Worm (Caenorhabditis elegans) whole organism, young adult: ENCODE results near the gene C06B3.6.
A peak's percentile ranks its signal among the peaks of the same experiment; 100 is the strongest.

Experiments used
- B0336.3 ChIP-seq: fragments of 200-800 bp; sonication (Bioruptor generic); IDR thresholded peaks from 2 replicates; pipeline ENCODE4 v1.3.6; 2022; ENCODE audit warnings: missing genetic modification characterization, missing compliant biosample characterization
- F23B12.7 ChIP-seq: sonication (generic microtip); optimal IDR thresholded peaks from 2 replicates; lab custom pipeline; 2017; ENCODE audit warnings: missing genetic modification characterization, mild to moderate bottlenecking, missing compliant biosample characterization, antibody characterized with exemption, moderate library complexity; ENCODE audit not compliant: insufficient read depth
- F39B2.1 ChIP-seq: fragments of 200-800 bp; sonication (Bioruptor generic); IDR thresholded peaks from 2 replicates; pipeline ENCODE4 v1.3.6; 2022; ENCODE audit warnings: missing genetic modification reagents, missing genetic modification characterization, missing compliant biosample characterization
- F49E8.2 ChIP-seq: sonication (generic microtip); optimal IDR thresholded peaks from 3 replicates; lab custom pipeline; 2017; ENCODE audit warnings: missing genetic modification characterization, mild to moderate bottlenecking, missing compliant biosample characterization, antibody characterized with exemption, moderate library complexity; ENCODE audit not compliant: insufficient read depth
- K11D2.4 ChIP-seq: fragments of 200-800 bp; sonication (Bioruptor generic); IDR thresholded peaks from 2 replicates; pipeline ENCODE4 v1.3.6; 2022; ENCODE audit warnings: missing genetic modification reagents, missing genetic modification characterization, missing compliant biosample characterization
- Y53F4B.3 ChIP-seq: fragments of 200-800 bp; sonication (Bioruptor generic); IDR thresholded peaks from 2 replicates; pipeline ENCODE4 v1.3.6; 2022; ENCODE audit warnings: missing genetic modification reagents, missing genetic modification characterization, missing compliant biosample characterization
- Y56A3A.18 ChIP-seq: fragments of 200-800 bp; sonication (Bioruptor generic); IDR thresholded peaks from 2 replicates; pipeline ENCODE4 v1.3.6; 2022; ENCODE audit warnings: missing genetic modification reagents, missing genetic modification characterization, missing compliant biosample characterization
- Y79H2A.3 ChIP-seq: fragments of 200-800 bp; sonication (Bioruptor generic); conservative IDR thresholded peaks from 2 replicates; pipeline ENCODE4 v1.3.6; 2022; ENCODE audit warnings: missing genetic modification reagents, missing genetic modification characterization, missing compliant biosample characterization
- Y95B8A.8 ChIP-seq: fragments of 200-800 bp; sonication (Bioruptor generic); IDR thresholded peaks from 2 replicates; pipeline ENCODE4 v1.3.6; 2022; ENCODE audit warnings: missing genetic modification reagents, missing genetic modification characterization, missing compliant biosample characterization
- ama-1 ChIP-seq, 3 experiments: fragments of 150-350 bp in 1 of 3; sonication (generic microtip) in 2 of 3; optimal IDR thresholded peaks; 2 replicates each; lab custom pipeline; 2014 to 2018; ENCODE audit warnings: missing biosample characterization in 2 of 3, missing genetic modification characterization in 2 of 3, missing genetic modification reagents in 2 of 3
- aptf-2 ChIP-seq: fragments of 200-800 bp; sonication (Bioruptor generic); conservative IDR thresholded peaks from 2 replicates; pipeline ENCODE4 v1.3.6; 2022; ENCODE audit warnings: missing genetic modification reagents, missing genetic modification characterization, missing compliant biosample characterization
- aptf-3 ChIP-seq: fragments of 200-800 bp; sonication (Bioruptor generic); IDR thresholded peaks from 2 replicates; pipeline ENCODE4 v1.3.6; 2022; ENCODE audit warnings: missing genetic modification characterization, missing compliant biosample characterization
- athp-1 ChIP-seq: sonication (generic microtip); optimal IDR thresholded peaks from 2 replicates; lab custom pipeline; 2017; ENCODE audit warnings: mild to moderate bottlenecking, missing genetic modification characterization, missing compliant biosample characterization
- attf-3 ChIP-seq: fragments of 200-800 bp; sonication (Bioruptor generic); conservative IDR thresholded peaks from 2 replicates; pipeline ENCODE4 v1.3.6; 2022; ENCODE audit warnings: missing genetic modification reagents, missing genetic modification characterization, missing compliant biosample characterization
- ccch-3 ChIP-seq: fragments of 200-800 bp; sonication (Bioruptor generic); optimal IDR thresholded peaks from 2 replicates; lab custom pipeline; 2018; ENCODE audit warnings: mild to moderate bottlenecking, missing genetic modification characterization, missing compliant biosample characterization
- cebp-1 ChIP-seq, 2 experiments: fragments of 200-800 bp in 1 of 2; sonication (Bioruptor generic) in 1 of 2; sonication (generic microtip) in 1 of 2; IDR thresholded peaks in 1 of 2; optimal IDR thresholded peaks in 1 of 2; 2 replicates each; pipeline versions ENCODE4 v1.3.6 to Lab custom; 2017 to 2022; ENCODE audit warnings: missing compliant biosample characterization in 2 of 2, missing genetic modification characterization in 2 of 2, mild to moderate bottlenecking in 1 of 2, missing genetic modification reagents in 1 of 2, moderate library complexity in 1 of 2
- cebp-2 ChIP-seq: fragments of 200-800 bp; sonication (Bioruptor generic); IDR thresholded peaks from 2 replicates; pipeline ENCODE4 v1.3.6; 2022; ENCODE audit warnings: missing genetic modification characterization, missing compliant biosample characterization
- ceh-100 ChIP-seq: fragments of 200-800 bp; sonication (Bioruptor generic); IDR thresholded peaks from 2 replicates; pipeline ENCODE4 v1.3.6; 2022; ENCODE audit warnings: missing genetic modification reagents, missing genetic modification characterization, missing compliant biosample characterization
- ceh-27 ChIP-seq: fragments of 200-800 bp; sonication (Bioruptor generic); optimal IDR thresholded peaks from 2 replicates; lab custom pipeline; 2018; ENCODE audit warnings: mild to moderate bottlenecking, missing genetic modification characterization, moderate library complexity, missing compliant biosample characterization
- chd-7 ChIP-seq: sonication (generic microtip); optimal IDR thresholded peaks from 2 replicates; lab custom pipeline; 2016; ENCODE audit warnings: mild to moderate bottlenecking, missing genetic modification characterization, moderate library complexity, missing compliant biosample characterization
- dox-1 ChIP-seq: fragments of 200-800 bp; sonication (Bioruptor generic); IDR thresholded peaks from 2 replicates; pipeline ENCODE4 v1.3.6; 2022; ENCODE audit warnings: missing genetic modification reagents, missing genetic modification characterization, missing compliant biosample characterization
- lin-35 ChIP-seq, 3 experiments: fragments of 150-350 bp in 2 of 3; sonication (generic microtip) in 1 of 3; optimal IDR thresholded peaks; 2 replicates each; lab custom pipeline; 2014 to 2018; ENCODE audit warnings: missing biosample characterization in 3 of 3, missing genetic modification characterization in 3 of 3, missing genetic modification reagents in 3 of 3
- lsy-27 ChIP-seq: sonication (generic microtip); optimal IDR thresholded peaks from 2 replicates; lab custom pipeline; 2017; ENCODE audit warnings: missing genetic modification characterization, mild to moderate bottlenecking, missing compliant biosample characterization, antibody characterized with exemption, missing genotype, borderline replicate concordance; ENCODE audit not compliant: insufficient read depth
- madf-3 ChIP-seq: fragments of 200-800 bp; sonication (Bioruptor generic); IDR thresholded peaks from 2 replicates; pipeline ENCODE4 v1.3.6; 2022; ENCODE audit warnings: missing genetic modification reagents, missing genetic modification characterization, missing compliant biosample characterization
- madf-6 ChIP-seq: fragments of 200-800 bp; sonication (Bioruptor generic); IDR thresholded peaks from 2 replicates; pipeline ENCODE4 v1.3.6; 2022; ENCODE audit warnings: missing genetic modification reagents, missing genetic modification characterization, missing compliant biosample characterization
- mcd-1 ChIP-seq: fragments of 200-800 bp; sonication (Bioruptor generic); IDR thresholded peaks from 2 replicates; pipeline ENCODE4 v1.3.6; 2022; ENCODE audit warnings: missing genetic modification reagents, missing genetic modification characterization, missing compliant biosample characterization
- mel-28 ChIP-seq: sonication (generic microtip); optimal IDR thresholded peaks from 2 replicates; lab custom pipeline; 2016; ENCODE audit warnings: borderline replicate concordance, mild to moderate bottlenecking, missing genetic modification characterization, missing compliant biosample characterization
- mes-4 ChIP-seq: sonication (generic microtip); optimal IDR thresholded peaks from 2 replicates; lab custom pipeline; 2016; ENCODE audit warnings: missing genotype, missing genetic modification characterization, missing compliant biosample characterization
- mxl-1 ChIP-seq: sonication (generic microtip); optimal IDR thresholded peaks from 2 replicates; lab custom pipeline; 2016; ENCODE audit warnings: missing genetic modification characterization, missing compliant biosample characterization
- nfyb-1 ChIP-seq: fragments of 200-800 bp; sonication (Bioruptor generic); IDR thresholded peaks from 2 replicates; pipeline ENCODE4 v1.3.6; 2022; ENCODE audit warnings: missing genetic modification reagents, missing genetic modification characterization, missing compliant biosample characterization
- snpc-1.1 ChIP-seq: sonication (generic microtip); optimal IDR thresholded peaks from 2 replicates; lab custom pipeline; 2017; ENCODE audit warnings: missing genetic modification characterization, mild to moderate bottlenecking, missing compliant biosample characterization, antibody characterized with exemption, moderate library complexity, missing genotype, missing genetic modification reagents; ENCODE audit not compliant: insufficient read depth
- snpc-4 ChIP-seq, 5 experiments: fragments of 150-350 bp in 1 of 5; sonication (generic microtip) in 4 of 5; optimal IDR thresholded peaks; 2 replicates each; lab custom pipeline; 2014 to 2018; ENCODE audit warnings: missing genetic modification characterization in 5 of 5, missing biosample characterization in 3 of 5, antibody characterized with exemption in 2 of 5, mild to moderate bottlenecking in 2 of 5, missing compliant biosample characterization in 2 of 5, missing genotype in 2 of 5, moderate library complexity in 2 of 5, missing genetic modification reagents in 1 of 5
- somi-1 ChIP-seq: fragments of 200-800 bp; sonication (Bioruptor generic); optimal IDR thresholded peaks from 2 replicates; lab custom pipeline; 2018; ENCODE audit warnings: mild to moderate bottlenecking, missing genetic modification characterization, missing compliant biosample characterization
- xnd-1 ChIP-seq: sonication (generic microtip); optimal IDR thresholded peaks from 2 replicates; lab custom pipeline; 2016; ENCODE audit warnings: missing genotype, missing genetic modification reagents, missing genetic modification characterization, missing compliant biosample characterization
- zim-3 ChIP-seq: sonication (generic microtip); optimal IDR thresholded peaks from 2 replicates; lab custom pipeline; 2017; ENCODE audit warnings: mild to moderate bottlenecking, missing genetic modification characterization, moderate library complexity, missing compliant biosample characterization
- ztf-22 ChIP-seq: fragments of 200-800 bp; sonication (Bioruptor generic); optimal IDR thresholded peaks from 2 replicates; lab custom pipeline; 2018; ENCODE audit warnings: mild to moderate bottlenecking, missing genetic modification characterization, moderate library complexity, missing compliant biosample characterization
- ztf-28 ChIP-seq: fragments of 200-800 bp; sonication (Bioruptor generic); IDR thresholded peaks from 2 replicates; pipeline ENCODE4 v1.3.6; 2022; ENCODE audit warnings: missing genetic modification reagents, missing genetic modification characterization, missing compliant biosample characterization
- ztf-3 ChIP-seq: fragments of 200-800 bp; sonication (Bioruptor generic); optimal IDR thresholded peaks from 2 replicates; lab custom pipeline; 2018; ENCODE audit warnings: mild to moderate bottlenecking, missing genetic modification characterization, missing compliant biosample characterization
- ztf-6 ChIP-seq: fragments of 200-800 bp; sonication (Bioruptor generic); IDR thresholded peaks from 2 replicates; pipeline ENCODE4 v1.3.6; 2022; ENCODE audit warnings: missing genetic modification reagents, missing genetic modification characterization, missing compliant biosample characterization

Gene C06B3.6

DNA sequence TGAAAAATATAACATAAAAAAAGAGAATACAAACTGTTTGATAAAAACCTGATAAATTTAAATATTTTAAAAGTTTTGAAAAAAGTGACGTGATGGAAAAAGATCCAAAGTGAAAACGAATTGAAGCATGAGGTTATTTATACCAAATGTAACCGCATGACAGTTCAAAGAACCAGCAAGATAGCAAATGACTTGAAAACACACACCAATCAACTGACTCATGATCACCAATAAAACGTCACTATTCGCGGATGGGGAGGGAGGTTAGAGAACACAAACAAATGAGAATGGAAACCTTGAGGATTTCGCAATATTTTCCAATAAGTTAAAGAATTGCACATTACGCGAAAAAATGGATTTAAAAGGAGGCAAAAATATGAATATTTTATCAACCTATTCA lies 633 bp upstream of the C06B3.6 start, which contains the start of gene C06B3.7 (continued):
- peak; percentile 98 for TF ChIP-seq cebp-1 (GFP tag; IDR thresholded peaks at IDR 0.05; lab: Robert Waterston, UW)
- TF ChIP-seq cebp-1 (tag; optimal IDR thresholded peaks at IDR 0.05; lab: Kevin White, UChicago), result peak; percentile 99
- TF ChIP-seq ama-1 (optimal IDR thresholded peaks at IDR 0.05; lab: Kevin White, UChicago), result no peak
- TF ChIP-seq ama-1 (GFP tag; optimal IDR thresholded peaks at IDR 0.05; lab: Kevin White, UChicago), result no peak
- no peak for TF ChIP-seq ztf-28 (GFP tag; lab: Robert Waterston, UW)
- no peak for TF ChIP-seq xnd-1 (tag; lab: Kevin White, UChicago)
- no peak for TF ChIP-seq F39B2.1 (GFP tag; lab: Robert Waterston, UW)

DNA sequence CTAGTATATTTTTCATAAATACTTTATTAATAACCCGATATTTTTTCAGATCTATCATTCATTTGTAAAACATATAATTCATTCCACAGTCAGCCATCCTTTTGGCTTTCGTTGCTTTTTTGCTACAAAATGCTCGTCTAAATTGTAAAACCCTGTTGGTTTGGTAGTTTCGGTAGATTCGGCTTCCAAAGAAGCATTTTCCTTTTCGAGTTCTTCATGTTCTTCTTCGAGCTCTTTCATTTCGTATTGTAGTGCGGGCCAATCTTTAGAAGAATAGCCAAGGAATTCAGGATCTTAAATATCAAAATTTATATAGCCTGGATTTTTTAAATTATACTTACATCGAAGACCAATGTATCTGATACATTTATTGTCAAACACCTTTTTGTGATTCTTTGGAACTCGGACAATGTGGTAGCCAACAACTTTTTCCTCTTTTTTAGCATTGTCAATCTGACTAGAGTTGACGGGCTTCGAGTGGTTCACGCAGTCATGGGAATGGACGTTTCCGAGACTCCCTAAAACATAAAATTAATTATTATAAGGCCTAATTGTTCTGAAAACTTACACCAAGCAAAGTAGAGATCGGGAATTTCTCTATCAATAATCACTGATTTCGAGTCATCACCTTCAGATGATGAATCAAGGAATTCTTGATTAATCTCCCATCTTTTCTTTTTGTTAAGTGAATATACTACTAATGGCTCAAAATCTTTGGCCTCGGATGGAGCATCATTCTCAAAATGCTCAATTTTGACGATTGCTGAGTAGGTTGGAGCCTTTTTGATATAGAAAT lies 449 bp downstream of the C06B3.6 start:
- 0 out of 2 replicates have a peak, but pooled peaks have one; percentile 5 for TF ChIP-seq aptf-2 (GFP tag; lab: Robert Waterston, UW)
- TF ChIP-seq lin-35 (GFP tag; optimal IDR thresholded peaks at IDR 0.05; lab: Kevin White, UChicago), result peak in 1 of 3 experiments; percentile 39
- peak; percentile 7; the same call in 1 of the 2 replicates for TF ChIP-seq Y56A3A.18 (GFP tag; lab: Robert Waterston, UW)
- TF ChIP-seq Y79H2A.3 (GFP tag; lab: Robert Waterston, UW), result peak; percentile 6; the same call in 1 of the 2 replicates
- peak; percentile 38 for TF ChIP-seq chd-7
- no peak for TF ChIP-seq cebp-2 (GFP tag; lab: Robert Waterston, UW)
- no peak for TF ChIP-seq F23B12.7 (tag; lab: Kevin White, UChicago)
- peak; percentile 45 for TF ChIP-seq K11D2.4
- 0 out of 2 replicates have a peak, but pooled peaks have one; percentile 27 for TF ChIP-seq madf-3 (GFP tag; lab: Robert Waterston, UW)
- no peak for TF ChIP-seq Y53F4B.3 (GFP tag; lab: Robert Waterston, UW)
- TF ChIP-seq ztf-6 (GFP tag; lab: Robert Waterston, UW), result no peak
- TF ChIP-seq madf-6, result no peak
- no peak for TF ChIP-seq mes-4 (tag; lab: Kevin White, UChicago)
- TF ChIP-seq nfyb-1 (GFP tag; lab: Robert Waterston, UW), result peak; percentile 64
- TF ChIP-seq ztf-28 (GFP tag; lab: Robert Waterston, UW), result peak; percentile 33; the same call in 1 of the 2 replicates
- peak; percentile 57 for TF ChIP-seq dox-1 (GFP tag; lab: Robert Waterston, UW)
- peak; percentile 1 for TF ChIP-seq athp-1 (tag; lab: Kevin White, UChicago)
- peak; percentile 71; the same call in 1 of the 2 replicates for TF ChIP-seq Y95B8A.8
- TF ChIP-seq ama-1 (optimal IDR thresholded peaks at IDR 0.05; lab: Kevin White, UChicago), result peak; percentile 53
- TF ChIP-seq ama-1 (GFP tag; optimal IDR thresholded peaks at IDR 0.05; lab: Kevin White, UChicago), result no peak
- no peak for TF ChIP-seq mcd-1 (GFP tag; lab: Robert Waterston, UW)
- TF ChIP-seq B0336.3 (GFP tag; lab: Robert Waterston, UW), result peak; percentile 15
- 0 out of 2 replicates have a peak, but pooled peaks have one; percentile 8 for TF ChIP-seq attf-3
- TF ChIP-seq ztf-3 (GFP tag; lab: Kevin White, UChicago), result peak; percentile 41
- no peak for TF ChIP-seq cebp-1 (GFP tag; IDR thresholded peaks at IDR 0.05; lab: Robert Waterston, UW)
- peak; percentile 29 for TF ChIP-seq cebp-1 (tag; optimal IDR thresholded peaks at IDR 0.05; lab: Kevin White, UChicago)

ce11 chrV:13907557-13908104 lies 1.1 kb downstream of the C06B3.6 start:
- TF ChIP-seq nfyb-1 (GFP tag; lab: Robert Waterston, UW), result peak; percentile 95
- peak; percentile 88; the same call in 1 of the 2 replicates for TF ChIP-seq aptf-3 (GFP tag; lab: Robert Waterston, UW)
- TF ChIP-seq mel-28 (tag; lab: Kevin White, UChicago), result peak; percentile 88
- peak; percentile 41 for TF ChIP-seq ceh-27 (GFP tag; lab: Kevin White, UChicago)
- TF ChIP-seq lsy-27, result no peak
- no peak for TF ChIP-seq snpc-1.1 (tag; lab: Kevin White, UChicago)
- TF ChIP-seq mxl-1 (tag; lab: Kevin White, UChicago), result no peak
- peak; percentile 88 for TF ChIP-seq somi-1
- no peak; the same call in 1 of the 2 replicates for TF ChIP-seq Y53F4B.3 (GFP tag; lab: Robert Waterston, UW)
- 0 out of 2 replicates have a peak, but pooled peaks have one; percentile 75 for TF ChIP-seq ztf-28 (GFP tag; lab: Robert Waterston, UW)
- TF ChIP-seq F49E8.2 (tag; lab: Kevin White, UChicago), result no peak
- peak; percentile 76 for TF ChIP-seq ztf-22 (GFP tag; lab: Kevin White, UChicago)
- TF ChIP-seq zim-3 (tag; lab: Kevin White, UChicago), result peak; percentile 16
- peak; percentile 54; the same call in 1 of the 2 replicates for TF ChIP-seq ceh-100 (GFP tag; lab: Robert Waterston, UW)
- TF ChIP-seq ccch-3 (GFP tag; lab: Kevin White, UChicago), result no peak
- TF ChIP-seq snpc-4 (GFP tag; optimal IDR thresholded peaks at IDR 0.05; lab: Kevin White, UChicago), result no peak
- TF ChIP-seq snpc-4 (tag; optimal IDR thresholded peaks at IDR 0.05; lab: Kevin White, UChicago), result peak in 1 of 4 experiments; percentile 34
